Fruit fly (Drosophila melanogaster): ENCODE results near the gene unk.
A peak's percentile ranks its signal among the peaks of the same experiment; 100 is the strongest.

The unk gene

dm6 chr3R:23195711-23196110, 38.0 kb upstream of the unk start:
- TF ChIP-seq GATAd (GFP tag; optimal IDR thresholded peaks at IDR 0.05) (no peak), dl (GFP tag; optimal IDR thresholded peaks at IDR 0.05; ENCODE audit: insufficient read depth in 1 of 2, partially characterized antibody in 2 of 2) (no peak), Sp1 (GFP tag; optimal IDR thresholded peaks at IDR 0.05) (no peak), CG32264 (GFP tag; optimal IDR thresholded peaks at IDR 0.05) (no peak), dmrt93B (GFP tag; optimal IDR thresholded peaks at IDR 0.05) (no peak), woc (GFP tag; optimal IDR thresholded peaks at IDR 0.05) (no peak), usp (GFP tag; optimal IDR thresholded peaks at IDR 0.05) (no peak), HLH106 (tag; optimal IDR thresholded peaks at IDR 0.05) (no peak), Myc (optimal IDR thresholded peaks at IDR 0.05) (no peak), Dif (GFP tag; optimal IDR thresholded peaks at IDR 0.05; ENCODE audit: partially characterized antibody) (no peak), foxo (GFP tag; optimal IDR thresholded peaks at IDR 0.05) (no peak), Vsx2 (GFP tag; optimal IDR thresholded peaks at IDR 0.05; ENCODE audit: partially characterized antibody) (no peak), sv (GFP tag; optimal IDR thresholded peaks at IDR 0.05) (no peak), CrebA (GFP tag; optimal IDR thresholded peaks at IDR 0.05; ENCODE audit: borderline replicate concordance) (no peak), Hr83 (GFP tag; optimal IDR thresholded peaks at IDR 0.05; ENCODE audit: poor library complexity, severe bottlenecking) (no peak), pan (optimal IDR thresholded peaks at IDR 0.05) (no peak), psq (GFP tag; optimal IDR thresholded peaks at IDR 0.05) (no peak), Abd-B (GFP tag; optimal IDR thresholded peaks at IDR 0.05) (no peak)

dm6 chr3R:23193400-23193799, 35.7 kb upstream of the unk start:
- no peak for TF ChIP-seq Rel (GFP tag; optimal IDR thresholded peaks at IDR 0.05)
- TF ChIP-seq Rel (tag; optimal IDR thresholded peaks at IDR 0.05) = no peak
- TF ChIP-seq Vsx2 (GFP tag; optimal IDR thresholded peaks at IDR 0.05; ENCODE audit: partially characterized antibody) = no peak
- no peak for TF ChIP-seq HLH106 (tag; optimal IDR thresholded peaks at IDR 0.05)
- TF ChIP-seq lola (GFP tag; optimal IDR thresholded peaks at IDR 0.05) = no peak
- no peak for TF ChIP-seq foxo (GFP tag; optimal IDR thresholded peaks at IDR 0.05)
- TF ChIP-seq dl (GFP tag; optimal IDR thresholded peaks at IDR 0.05; ENCODE audit: insufficient read depth in 1 of 2, partially characterized antibody in 2 of 2) = no peak
- TF ChIP-seq GATAd (GFP tag; optimal IDR thresholded peaks at IDR 0.05) = no peak
- TF ChIP-seq OdsH (GFP tag; optimal IDR thresholded peaks at IDR 0.05) = no peak
- no peak for TF ChIP-seq dsf (GFP tag; optimal IDR thresholded peaks at IDR 0.05; ENCODE audit: borderline replicate concordance)
- no peak for TF ChIP-seq tai (GFP tag; optimal IDR thresholded peaks at IDR 0.05)
- TF ChIP-seq dmrt93B (GFP tag; optimal IDR thresholded peaks at IDR 0.05) = no peak
- no peak for TF ChIP-seq Hr83 (GFP tag; optimal IDR thresholded peaks at IDR 0.05; ENCODE audit: poor library complexity, severe bottlenecking)
- no peak for TF ChIP-seq Hnf4 (GFP tag; optimal IDR thresholded peaks at IDR 0.05)
- TF ChIP-seq Dfd (GFP tag; optimal IDR thresholded peaks at IDR 0.05) = no peak

DNA sequence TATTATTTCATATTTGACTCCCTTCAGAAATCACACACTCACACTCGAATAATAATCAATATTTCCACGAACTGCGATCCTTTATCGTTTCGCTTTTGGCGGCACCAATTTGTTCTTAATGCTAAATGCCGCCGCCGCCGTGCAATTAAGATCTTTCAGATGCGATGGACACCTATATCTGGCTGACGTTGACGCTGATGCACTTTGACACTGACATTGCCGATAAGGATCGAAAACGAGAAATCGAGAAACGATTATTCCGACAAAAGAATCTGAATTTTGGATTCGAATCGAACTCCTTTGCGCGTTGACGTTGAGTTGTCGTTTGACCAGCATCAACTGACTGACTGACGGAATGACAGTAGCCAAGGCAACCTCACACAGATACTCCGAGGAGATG, 35.3 kb upstream of the unk start:
- no peak for TF ChIP-seq Rel (GFP tag; optimal IDR thresholded peaks at IDR 0.05)
- no peak for TF ChIP-seq Rel (tag; optimal IDR thresholded peaks at IDR 0.05)
- TF ChIP-seq jim (GFP tag; optimal IDR thresholded peaks at IDR 0.05) = no peak
- TF ChIP-seq Vsx2 (GFP tag; optimal IDR thresholded peaks at IDR 0.05; ENCODE audit: partially characterized antibody) = no peak
- no peak for TF ChIP-seq dsf (GFP tag; optimal IDR thresholded peaks at IDR 0.05; ENCODE audit: borderline replicate concordance)
- no peak for TF ChIP-seq br (GFP tag; optimal IDR thresholded peaks at IDR 0.05)
- no peak for TF ChIP-seq foxo (GFP tag; optimal IDR thresholded peaks at IDR 0.05)

DNA sequence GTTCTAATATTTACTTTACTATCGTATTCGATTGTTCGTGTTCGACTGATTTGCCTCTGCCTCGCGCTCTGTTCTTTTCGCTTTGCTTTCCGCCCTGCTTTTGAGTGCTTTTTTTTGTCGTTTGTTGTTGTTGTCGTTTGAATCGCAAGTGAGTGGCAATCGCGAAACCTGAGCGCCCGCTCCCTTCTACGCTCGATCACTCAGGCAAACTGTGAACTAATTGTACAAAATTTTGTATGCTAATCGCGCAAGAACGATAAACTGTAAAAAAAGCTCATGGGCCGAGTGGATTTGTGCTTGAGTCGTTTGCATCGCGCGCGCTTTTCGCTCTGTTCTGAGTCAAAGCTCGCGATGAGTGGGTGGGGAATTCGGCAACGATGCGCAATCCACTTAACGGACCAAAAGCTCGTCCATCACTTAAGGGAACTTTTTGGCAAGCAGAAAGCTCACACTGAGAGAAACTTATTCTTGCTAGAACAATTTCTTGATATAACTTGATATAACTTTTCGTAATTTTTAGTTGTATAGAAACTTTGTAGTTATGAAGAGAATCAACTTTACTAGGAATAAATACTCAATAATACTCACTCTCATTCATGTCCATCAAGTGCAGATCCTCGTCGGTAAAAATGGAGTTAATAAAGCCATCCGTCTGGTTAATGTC, 33.6 kb upstream of the unk start:
- peak in 1 of 2 experiments; percentile 71 for TF ChIP-seq foxo (GFP tag; optimal IDR thresholded peaks at IDR 0.05)
- no peak for TF ChIP-seq usp (GFP tag; optimal IDR thresholded peaks at IDR 0.05)
- TF ChIP-seq Hnf4 (GFP tag; optimal IDR thresholded peaks at IDR 0.05) = peak; percentile 46
- no peak for TF ChIP-seq Vsx2 (GFP tag; optimal IDR thresholded peaks at IDR 0.05; ENCODE audit: partially characterized antibody)
- peak in 1 of 2 experiments; percentile 6 for TF ChIP-seq dl (GFP tag; optimal IDR thresholded peaks at IDR 0.05; ENCODE audit: insufficient read depth in 1 of 2, partially characterized antibody in 2 of 2)
- TF ChIP-seq N (GFP tag; optimal IDR thresholded peaks at IDR 0.05) = no peak
- peak; percentile 51 for TF ChIP-seq ey (GFP tag; optimal IDR thresholded peaks at IDR 0.05)
- no peak for TF ChIP-seq lola (GFP tag; optimal IDR thresholded peaks at IDR 0.05)
- TF ChIP-seq tai (GFP tag; optimal IDR thresholded peaks at IDR 0.05) = peak; percentile 22
- TF ChIP-seq h (GFP tag; optimal IDR thresholded peaks at IDR 0.05) = peak; percentile 49
- TF ChIP-seq Rel (GFP tag; optimal IDR thresholded peaks at IDR 0.05) = no peak
- TF ChIP-seq Rel (tag; optimal IDR thresholded peaks at IDR 0.05) = peak; percentile 62
- peak; percentile 33 for TF ChIP-seq OdsH (GFP tag; optimal IDR thresholded peaks at IDR 0.05)
- peak; percentile 70 for TF ChIP-seq psq (GFP tag; optimal IDR thresholded peaks at IDR 0.05)
- peak; percentile 56 for TF ChIP-seq fru (GFP tag; optimal IDR thresholded peaks at IDR 0.05)
- TF ChIP-seq br (GFP tag; optimal IDR thresholded peaks at IDR 0.05) = peak; percentile 58
- TF ChIP-seq Sp1 (GFP tag; optimal IDR thresholded peaks at IDR 0.05) = peak; percentile 49
- peak; percentile 67 for TF ChIP-seq HLH106 (tag; optimal IDR thresholded peaks at IDR 0.05)
- TF ChIP-seq brk (GFP tag; optimal IDR thresholded peaks at IDR 0.05) = peak; percentile 49
- TF ChIP-seq rgr (GFP tag; optimal IDR thresholded peaks at IDR 0.05) = peak; percentile 33
